Worm (Caenorhabditis elegans) whole organism, L1 larva: ENCODE measurements around the gene F21C10.7.

Source experiments
- C04F5.9 ChIP-seq: sonication (generic microtip); optimal IDR thresholded peaks from 2 replicates; lab custom pipeline; 2016; ENCODE audit warnings: missing genetic modification characterization, missing compliant biosample characterization
- C16A3.4 ChIP-seq: fragments of 150-350 bp; optimal IDR thresholded peaks from 2 replicates; lab custom pipeline; 2014; ENCODE audit warnings: missing biosample characterization, missing genetic modification characterization
- C34B4.2 ChIP-seq: sonication (generic microtip); optimal IDR thresholded peaks from 2 replicates; lab custom pipeline; 2017; ENCODE audit warnings: mild to moderate bottlenecking, missing genetic modification characterization, missing compliant biosample characterization
- F16B12.6 ChIP-seq: fragments of 150-350 bp; optimal IDR thresholded peaks from 2 replicates; lab custom pipeline; 2014; ENCODE audit warnings: missing biosample characterization, missing genetic modification characterization
- aha-1 ChIP-seq: fragments of 150-350 bp; optimal IDR thresholded peaks from 2 replicates; lab custom pipeline; 2014; ENCODE audit warnings: missing biosample characterization, missing genetic modification characterization
- alr-1 ChIP-seq: fragments of 200-800 bp; sonication (Bioruptor generic); optimal IDR thresholded peaks from 2 replicates; lab custom pipeline; 2018; ENCODE audit warnings: borderline replicate concordance, mild to moderate bottlenecking, missing genetic modification characterization, missing compliant biosample characterization
- ama-1 ChIP-seq: fragments of 150-350 bp; optimal IDR thresholded peaks from 2 replicates; lab custom pipeline; 2014
- blmp-1 ChIP-seq: fragments of 150-350 bp; optimal IDR thresholded peaks from 2 replicates; lab custom pipeline; 2014; ENCODE audit warnings: missing biosample characterization, missing genetic modification characterization
- ceh-90 ChIP-seq: sonication (generic microtip); optimal IDR thresholded peaks from 2 replicates; lab custom pipeline; 2016; ENCODE audit warnings: missing genetic modification characterization, missing compliant biosample characterization
- dpl-1 ChIP-seq, 3 experiments: fragments of 150-350 bp in 2 of 3; sonication (generic microtip) in 1 of 3; optimal IDR thresholded peaks; 2 replicates each; lab custom pipeline; 2014 to 2017; ENCODE audit warnings: missing biosample characterization in 3 of 3, missing genetic modification characterization in 3 of 3, missing genetic modification reagents in 3 of 3
- egl-27 ChIP-seq, 2 experiments: fragments of 150-350 bp in 1 of 2; sonication (generic microtip); optimal IDR thresholded peaks; 3 replicates each; lab custom pipeline; 2017 to 2018; ENCODE audit warnings: missing biosample characterization in 2 of 2, missing genetic modification characterization in 2 of 2, missing genetic modification reagents in 2 of 2
- elt-2 ChIP-seq: sonication (generic microtip); optimal IDR thresholded peaks from 2 replicates; lab custom pipeline; 2016; ENCODE audit warnings: missing genetic modification characterization, mild to moderate bottlenecking, inconsistent platforms, missing compliant biosample characterization, missing genetic modification reagents
- elt-3 ChIP-seq, 6 experiments: fragments of 150-350 bp in 1 of 6; sonication (generic microtip); optimal IDR thresholded peaks; 2 replicates each; lab custom pipeline; 2017 to 2018; ENCODE audit warnings: missing biosample characterization in 6 of 6, missing genetic modification characterization in 6 of 6, inconsistent platforms in 1 of 6
- fkh-10 ChIP-seq: sonication (generic microtip); optimal IDR thresholded peaks from 2 replicates; lab custom pipeline; 2017; ENCODE audit warnings: missing biosample characterization, missing genetic modification reagents, missing genetic modification characterization
- fkh-4 ChIP-seq: sonication (generic microtip); optimal IDR thresholded peaks from 2 replicates; lab custom pipeline; 2016; ENCODE audit warnings: missing compliant biosample characterization, missing genetic modification characterization, borderline replicate concordance
- fos-1 ChIP-seq: fragments of 150-350 bp; optimal IDR thresholded peaks from 2 replicates; lab custom pipeline; 2014; ENCODE audit warnings: missing biosample characterization, missing genetic modification characterization
- hlh-17 ChIP-seq: fragments of 200-800 bp; sonication (Bioruptor generic); optimal IDR thresholded peaks from 2 replicates; lab custom pipeline; 2018; ENCODE audit warnings: missing genetic modification characterization, mild to moderate bottlenecking, missing compliant biosample characterization, moderate library complexity, borderline replicate concordance
- hpl-2 ChIP-seq: fragments of 150-350 bp; optimal IDR thresholded peaks from 2 replicates; lab custom pipeline; 2014; ENCODE audit warnings: missing biosample characterization, missing genetic modification reagents, missing genetic modification characterization
- isw-1 ChIP-seq: fragments of 200-800 bp; sonication (Bioruptor generic); IDR thresholded peaks from 2 replicates; pipeline ENCODE4 v1.3.6; 2022; ENCODE audit warnings: missing genetic modification characterization, missing compliant biosample characterization
- lin-13 ChIP-seq: fragments of 150-350 bp; optimal IDR thresholded peaks from 2 replicates; lab custom pipeline; 2014; ENCODE audit warnings: missing biosample characterization, missing genetic modification reagents, missing genetic modification characterization
- lin-14 ChIP-seq: fragments of 200-800 bp; sonication (Bioruptor generic); optimal IDR thresholded peaks from 2 replicates; lab custom pipeline; 2018; ENCODE audit warnings: mild to moderate bottlenecking, missing genetic modification characterization, moderate library complexity, missing compliant biosample characterization
- lin-15B ChIP-seq: fragments of 150-350 bp; sonication (generic microtip); optimal IDR thresholded peaks from 3 replicates; lab custom pipeline; 2014; ENCODE audit warnings: missing biosample characterization, missing genetic modification characterization
- lin-35 ChIP-seq, 2 experiments: fragments of 150-350 bp; optimal IDR thresholded peaks; 2 replicates each; lab custom pipeline; 2014; ENCODE audit warnings: missing biosample characterization in 2 of 2, missing genetic modification characterization in 2 of 2, missing genetic modification reagents in 2 of 2
- lir-3 ChIP-seq: sonication (generic microtip); optimal IDR thresholded peaks from 2 replicates; lab custom pipeline; 2016; ENCODE audit warnings: mild to moderate bottlenecking, missing genetic modification characterization, moderate library complexity, missing compliant biosample characterization; ENCODE audit not compliant: poor library complexity
- lsy-2 ChIP-seq, 2 experiments: fragments of 150-350 bp; optimal IDR thresholded peaks; 2 replicates each; lab custom pipeline; 2014; ENCODE audit warnings: missing biosample characterization in 2 of 2, missing genetic modification characterization in 2 of 2
- mdl-1 ChIP-seq, 2 experiments: fragments of 150-350 bp; optimal IDR thresholded peaks; 2 replicates each; lab custom pipeline; 2014 to 2017; ENCODE audit warnings: missing biosample characterization in 2 of 2, missing genetic modification characterization in 2 of 2, inconsistent platforms in 1 of 2
- mef-2 ChIP-seq: fragments of 150-350 bp; optimal IDR thresholded peaks from 2 replicates; lab custom pipeline; 2014; ENCODE audit warnings: missing biosample characterization, missing genetic modification characterization
- mep-1 ChIP-seq: fragments of 150-350 bp; optimal IDR thresholded peaks from 2 replicates; lab custom pipeline; 2014; ENCODE audit warnings: missing biosample characterization, missing genetic modification characterization
- nhr-11 ChIP-seq: fragments of 150-350 bp; optimal IDR thresholded peaks from 2 replicates; lab custom pipeline; 2014; ENCODE audit warnings: missing biosample characterization, missing genetic modification characterization
- nhr-19 ChIP-seq: fragments of 200-800 bp; sonication (Bioruptor generic); conservative IDR thresholded peaks from 2 replicates; pipeline ENCODE4 v1.3.6; 2022; ENCODE audit warnings: missing genetic modification characterization, missing compliant biosample characterization
- nhr-20 ChIP-seq: sonication (generic microtip); optimal IDR thresholded peaks from 2 replicates; lab custom pipeline; 2016; ENCODE audit warnings: mild to moderate bottlenecking, missing genetic modification characterization, missing compliant biosample characterization
- nhr-47 ChIP-seq: sonication (generic microtip); optimal IDR thresholded peaks from 2 replicates; lab custom pipeline; 2016; ENCODE audit warnings: mild to moderate bottlenecking, missing genetic modification characterization, moderate library complexity, missing compliant biosample characterization
- nhr-71 ChIP-seq: sonication (generic microtip); optimal IDR thresholded peaks from 2 replicates; lab custom pipeline; 2016; ENCODE audit warnings: mild to moderate bottlenecking, missing genetic modification characterization, moderate library complexity, missing compliant biosample characterization
- nhr-76 ChIP-seq: sonication (generic microtip); optimal IDR thresholded peaks from 2 replicates; lab custom pipeline; 2017; ENCODE audit warnings: missing biosample characterization, missing genetic modification characterization
- nhr-77 ChIP-seq: fragments of 150-350 bp; optimal IDR thresholded peaks from 2 replicates; lab custom pipeline; 2014; ENCODE audit warnings: missing biosample characterization, missing genetic modification characterization
- nhr-85 ChIP-seq: sonication (generic microtip); peaks from one replicate; lab custom pipeline; 2016; ENCODE audit warnings: missing genetic modification characterization, inconsistent platforms, missing compliant biosample characterization
- nhr-90 ChIP-seq: sonication (generic microtip); optimal IDR thresholded peaks from 2 replicates; lab custom pipeline; 2016; ENCODE audit warnings: mild to moderate bottlenecking, missing genetic modification characterization, missing compliant biosample characterization; ENCODE audit not compliant: poor library complexity
- snu-23 ChIP-seq: sonication (generic microtip); optimal IDR thresholded peaks from 2 replicates; lab custom pipeline; 2016; ENCODE audit warnings: missing genetic modification characterization, missing compliant biosample characterization
- sptf-1 ChIP-seq: fragments of 150-350 bp; optimal IDR thresholded peaks from 2 replicates; lab custom pipeline; 2014; ENCODE audit warnings: missing biosample characterization, missing genetic modification characterization
- sup-37 ChIP-seq: fragments of 200-800 bp; sonication (Bioruptor generic); optimal IDR thresholded peaks from 2 replicates; lab custom pipeline; 2018; ENCODE audit warnings: mild to moderate bottlenecking, missing genetic modification characterization, missing compliant biosample characterization
- tbx-2 ChIP-seq: sonication (generic microtip); optimal IDR thresholded peaks from 2 replicates; lab custom pipeline; 2016; ENCODE audit warnings: missing genetic modification characterization, missing compliant biosample characterization
- unc-62 ChIP-seq: fragments of 150-350 bp; optimal IDR thresholded peaks from 2 replicates; lab custom pipeline; 2014; ENCODE audit warnings: missing biosample characterization, missing genetic modification reagents, missing genetic modification characterization
- unc-86 ChIP-seq: sonication (generic microtip); optimal IDR thresholded peaks from 2 replicates; lab custom pipeline; 2016; ENCODE audit warnings: missing genetic modification characterization, missing compliant biosample characterization
- unc-98 ChIP-seq: fragments of 200-800 bp; sonication (Bioruptor generic); IDR thresholded peaks from 2 replicates; pipeline ENCODE4 v1.3.6; 2022; ENCODE audit warnings: missing genetic modification characterization, missing compliant biosample characterization
- zip-4 ChIP-seq: fragments of 200-800 bp; sonication (Bioruptor generic); optimal IDR thresholded peaks from 2 replicates; lab custom pipeline; 2018; ENCODE audit warnings: mild to moderate bottlenecking, missing genetic modification characterization, moderate library complexity, missing compliant biosample characterization
- ztf-4 ChIP-seq: fragments of 150-350 bp; optimal IDR thresholded peaks from 2 replicates; lab custom pipeline; 2014; ENCODE audit warnings: missing biosample characterization, missing genetic modification characterization

F21C10.7 gene

DNA sequence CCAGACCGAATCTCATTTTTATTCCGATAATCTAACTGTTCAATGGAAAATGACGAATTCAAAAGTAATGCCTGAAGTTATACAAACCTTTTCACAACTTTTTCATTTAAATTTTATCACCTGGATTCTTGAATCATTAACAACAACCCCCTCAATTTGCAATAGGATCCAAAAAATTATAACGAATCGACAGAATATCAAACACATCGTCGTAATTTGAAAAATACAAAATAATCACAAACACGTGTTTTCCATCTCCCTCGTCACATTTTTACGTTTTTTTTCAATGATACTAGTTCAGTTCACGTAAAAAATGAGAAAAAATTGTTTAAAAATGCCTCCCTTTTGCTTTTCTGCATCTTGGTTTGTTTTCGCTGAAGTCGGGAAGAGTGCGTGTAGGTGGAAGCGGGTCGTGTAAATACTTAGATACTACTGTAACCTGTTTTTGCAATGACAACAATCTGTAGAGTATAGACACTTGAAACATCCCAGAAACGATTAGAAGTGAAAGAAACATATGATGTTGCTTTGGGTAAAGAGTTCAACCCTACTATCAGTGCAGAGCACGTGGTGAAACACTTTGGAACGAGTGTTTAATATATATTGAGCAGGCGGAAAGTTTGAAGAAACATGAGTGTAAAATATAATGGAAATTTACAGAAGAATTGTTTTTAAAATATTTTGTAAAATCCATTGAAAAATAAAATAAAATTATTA, 39.1 kb upstream of the F21C10.7 start, which contains the start of gene oac-50:
Gene oac-50 (minus strand): TSS at position 219 of the 717 bp plus-strand sequence.
- TF ChIP-seq mdl-1 (tag; optimal IDR thresholded peaks at IDR 0.05; lab: Kevin White, UChicago): peak in 1 of 2 experiments; percentile 22
- TF ChIP-seq nhr-77: no peak
- peak in 1 of 2 experiments; percentile 12 for TF ChIP-seq lin-35 (GFP tag; optimal IDR thresholded peaks at IDR 0.05; lab: Kevin White, UChicago)
- TF ChIP-seq lsy-2 (tag; optimal IDR thresholded peaks at IDR 0.05; lab: Kevin White, UChicago): peak in 1 of 2 experiments; percentile 24
- TF ChIP-seq tbx-2 (tag; lab: Kevin White, UChicago): peak; percentile 14

DNA sequence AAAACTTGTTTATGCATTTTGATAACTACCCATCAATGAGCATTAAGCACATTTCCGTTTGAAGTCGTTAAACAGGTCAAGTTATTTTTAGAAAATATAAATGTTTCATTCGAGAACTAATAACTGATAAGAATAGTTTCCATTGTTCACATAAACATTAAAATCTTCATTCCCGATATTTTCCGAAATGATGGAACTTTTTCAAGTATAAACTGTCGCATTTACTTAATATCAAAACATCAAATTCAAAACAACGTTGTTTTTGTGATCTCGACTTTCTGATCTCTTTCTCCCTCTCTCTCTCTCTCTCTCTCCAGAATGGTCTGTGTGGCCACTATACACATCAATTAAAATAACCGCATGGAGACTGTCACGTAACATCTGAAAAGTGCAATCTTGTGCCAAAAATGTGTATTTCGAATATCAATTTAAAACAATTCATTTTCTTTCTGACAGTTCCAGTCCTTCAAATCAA, 38.2 kb upstream of the F21C10.7 start:
- TF ChIP-seq lin-14 (GFP tag; lab: Kevin White, UChicago): peak; percentile 17
- peak; percentile 21 for TF ChIP-seq nhr-19 (GFP tag; lab: Robert Waterston, UW)
- peak; percentile 30 for TF ChIP-seq blmp-1 (tag; lab: Kevin White, UChicago)
- TF ChIP-seq fkh-10 (GFP tag; lab: Kevin White, UChicago): no peak
- TF ChIP-seq aha-1 (tag; lab: Kevin White, UChicago): no peak
- TF ChIP-seq mep-1: peak; percentile 24
- no peak for TF ChIP-seq sptf-1 (tag; lab: Kevin White, UChicago)
- TF ChIP-seq nhr-90 (tag; lab: Kevin White, UChicago): peak; percentile 15
- no peak for TF ChIP-seq F16B12.6 (tag; lab: Kevin White, UChicago)
- no peak for TF ChIP-seq mdl-1 (tag; optimal IDR thresholded peaks at IDR 0.05; lab: Kevin White, UChicago)
- peak in 1 of 2 experiments; percentile 40 for TF ChIP-seq lsy-2 (tag; optimal IDR thresholded peaks at IDR 0.05; lab: Kevin White, UChicago)
- peak in 1 of 6 experiments; percentile 25 for TF ChIP-seq elt-3 (tag; optimal IDR thresholded peaks at IDR 0.05; lab: Kevin White, UChicago)
- TF ChIP-seq tbx-2 (tag; lab: Kevin White, UChicago): peak; percentile 38
- TF ChIP-seq hlh-17 (GFP tag; lab: Kevin White, UChicago): no peak
- TF ChIP-seq nhr-85: peak; percentile 68
- TF ChIP-seq zip-4 (GFP tag; lab: Kevin White, UChicago): no peak
- peak in 1 of 2 experiments; percentile 28 for TF ChIP-seq lin-35 (GFP tag; optimal IDR thresholded peaks at IDR 0.05; lab: Kevin White, UChicago)
- TF ChIP-seq nhr-77: no peak
- TF ChIP-seq hpl-2: no peak
- peak; percentile 21 for TF ChIP-seq elt-2 (tag; lab: Kevin White, UChicago)
- TF ChIP-seq snu-23: peak; percentile 29
- peak; percentile 11 for TF ChIP-seq lin-13 (GFP tag; lab: Kevin White, UChicago)
- TF ChIP-seq nhr-20: peak; percentile 43
- no peak for TF ChIP-seq unc-86 (tag; lab: Kevin White, UChicago)
- TF ChIP-seq nhr-71 (tag; lab: Kevin White, UChicago): peak; percentile 38
- no peak for TF ChIP-seq unc-98 (GFP tag; lab: Robert Waterston, UW)
- no peak for TF ChIP-seq C04F5.9 (tag; lab: Kevin White, UChicago)
- TF ChIP-seq lin-15B (tag; lab: Kevin White, UChicago): no peak
- no peak for TF ChIP-seq dpl-1 (GFP tag; optimal IDR thresholded peaks at IDR 0.05; lab: Kevin White, UChicago)
- peak; percentile 31 for TF ChIP-seq C16A3.4 (tag; lab: Kevin White, UChicago)
- peak; percentile 19 for TF ChIP-seq nhr-47
- TF ChIP-seq ama-1: peak; percentile 64

DNA sequence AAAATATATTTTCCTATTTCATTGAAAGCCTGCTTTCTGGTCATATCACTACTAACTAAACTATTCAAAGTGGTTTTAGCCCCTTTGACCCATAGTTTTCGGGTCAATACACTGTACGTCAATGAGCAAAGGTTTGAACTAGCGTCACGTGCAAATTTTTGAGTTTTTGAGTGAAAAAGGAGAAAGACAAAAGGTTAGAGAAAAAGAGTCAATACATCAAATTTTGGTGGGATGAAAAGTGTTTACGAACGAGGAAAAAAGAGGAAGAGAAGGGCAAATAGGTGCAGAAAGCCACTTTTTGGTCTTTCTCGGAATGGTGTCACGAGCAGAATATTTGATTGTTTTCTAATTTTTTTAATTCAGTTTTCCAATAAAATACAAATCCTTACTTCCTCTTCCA, 36.7 kb upstream of the F21C10.7 start:
- TF ChIP-seq egl-27 (tag; optimal IDR thresholded peaks at IDR 0.05; lab: Kevin White, UChicago) (no peak), lsy-2 (tag; optimal IDR thresholded peaks at IDR 0.05; lab: Kevin White, UChicago) (peak; percentile 4 to 35), mef-2 (tag; lab: Kevin White, UChicago) (no peak), ztf-4 (no peak), fkh-4 (tag; lab: Kevin White, UChicago) (no peak), nhr-11 (no peak), tbx-2 (tag; lab: Kevin White, UChicago) (no peak), ceh-90 (tag; lab: Kevin White, UChicago) (no peak), lin-15B (tag; lab: Kevin White, UChicago) (no peak), F16B12.6 (tag; lab: Kevin White, UChicago) (no peak), sup-37 (GFP tag; lab: Kevin White, UChicago) (no peak), ama-1 (no peak), elt-2 (tag; lab: Kevin White, UChicago) (peak; percentile 15), mdl-1 (tag; optimal IDR thresholded peaks at IDR 0.05; lab: Kevin White, UChicago) (peak in 1 of 2 experiments; percentile 68), alr-1 (tag; lab: Kevin White, UChicago) (no peak), fos-1 (tag; lab: Kevin White, UChicago) (no peak), aha-1 (tag; lab: Kevin White, UChicago) (no peak), nhr-76 (tag; lab: Kevin White, UChicago) (no peak), unc-62 (GFP tag; lab: Kevin White, UChicago) (no peak), lir-3 (tag; lab: Kevin White, UChicago) (no peak), C34B4.2 (tag; lab: Kevin White, UChicago) (no peak), lin-13 (GFP tag; lab: Kevin White, UChicago) (peak; percentile 18), isw-1 (no peak), nhr-85 (no peak)
